Fruit fly (Drosophila melanogaster) whole organism, embryonic: Measurements from ENCODE around the gene CG12947.

ENCODE experiments used
- CG10543 ChIP-seq: fragments of 200-800 bp; sonication (Bioruptor generic); optimal IDR thresholded peaks from 3 replicates; lab custom pipeline; 2017; ENCODE audit warnings: missing biosample characterization, mild to moderate bottlenecking, missing genetic modification characterization, moderate library complexity
- CG11093 ChIP-seq: fragments of 200-800 bp; sonication (Bioruptor generic); IDR thresholded peaks from 3 replicates; pipeline ENCODE4 v1.3.6; 2022; ENCODE audit warnings: missing biosample characterization, missing genetic modification characterization
- CG11247 ChIP-seq: fragments of 200-800 bp; sonication (Bioruptor generic); IDR thresholded peaks from 2 replicates; pipeline ENCODE4 v1.3.6; 2022; ENCODE audit warnings: missing biosample characterization, missing genetic modification characterization
- CG12104 ChIP-seq: fragments of 200-800 bp; sonication (Bioruptor generic); optimal IDR thresholded peaks from 3 replicates; lab custom pipeline; 2016; ENCODE audit warnings: missing biosample characterization, missing genetic modification characterization
- CG12769 ChIP-seq: fragments of 200-800 bp; sonication (Bioruptor generic); optimal IDR thresholded peaks from 2 replicates; lab custom pipeline; 2019; ENCODE audit warnings: missing biosample characterization, mild to moderate bottlenecking, missing genetic modification characterization, moderate library complexity
- CG15601 ChIP-seq: fragments of 200-800 bp; sonication (Bioruptor generic); optimal IDR thresholded peaks from 3 replicates; lab custom pipeline; 2019; ENCODE audit warnings: missing biosample characterization, mild to moderate bottlenecking, missing genetic modification characterization, moderate library complexity
- CG17359 ChIP-seq: fragments of 200-800 bp; sonication (Bioruptor generic); optimal IDR thresholded peaks from 3 replicates; lab custom pipeline; 2018; ENCODE audit warnings: missing biosample characterization, mild to moderate bottlenecking, missing genetic modification characterization, moderate library complexity
- CG2120 ChIP-seq: fragments of 200-800 bp; sonication (Bioruptor generic); optimal IDR thresholded peaks from 3 replicates; lab custom pipeline; 2016; ENCODE audit warnings: missing biosample characterization, missing genetic modification characterization
- CG2202 ChIP-seq: fragments of 200-800 bp; sonication (Bioruptor generic); optimal IDR thresholded peaks from 2 replicates; lab custom pipeline; 2018; ENCODE audit warnings: missing biosample characterization, mild to moderate bottlenecking, missing genetic modification characterization
- CG34376 ChIP-seq: fragments of 200-800 bp; sonication (Bioruptor generic); optimal IDR thresholded peaks from 2 replicates; lab custom pipeline; 2018; ENCODE audit warnings: missing biosample characterization, mild to moderate bottlenecking, missing genetic modification characterization
- CG43689 ChIP-seq: fragments of 200-800 bp; sonication (Bioruptor generic); IDR thresholded peaks from 2 replicates; pipeline ENCODE4 v1.3.6; 2022; ENCODE audit warnings: missing biosample characterization, missing genetic modification characterization
- CG4730 ChIP-seq: fragments of 200-800 bp; sonication (Bioruptor generic); IDR thresholded peaks from 2 replicates; pipeline ENCODE4 v1.3.6; 2022; ENCODE audit warnings: missing biosample characterization, missing genetic modification characterization
- CG4820 ChIP-seq: fragments of 200-800 bp; sonication (Bioruptor generic); optimal IDR thresholded peaks from 3 replicates; lab custom pipeline; 2016; ENCODE audit warnings: missing biosample characterization, missing genetic modification characterization
- CG6683 ChIP-seq: fragments of 200-800 bp; sonication (Bioruptor generic); optimal IDR thresholded peaks from 2 replicates; lab custom pipeline; 2017; ENCODE audit warnings: missing biosample characterization, mild to moderate bottlenecking, missing genetic modification characterization, missing genetic modification reagents
- CG6854 ChIP-seq: fragments of 200-800 bp; sonication (Bioruptor generic); optimal IDR thresholded peaks from 3 replicates; lab custom pipeline; 2017; ENCODE audit warnings: missing biosample characterization, mild to moderate bottlenecking, missing genetic modification characterization
- CG8924 ChIP-seq: fragments of 200-800 bp; optimal IDR thresholded peaks from 3 replicates; lab custom pipeline; 2019; ENCODE audit warnings: missing biosample characterization, mild to moderate bottlenecking, missing genetic modification characterization, moderate library complexity
- CG9437 ChIP-seq: fragments of 200-800 bp; sonication (Bioruptor generic); optimal IDR thresholded peaks from 2 replicates; lab custom pipeline; 2018; ENCODE audit warnings: missing biosample characterization, mild to moderate bottlenecking, missing genetic modification characterization
- CG9797 ChIP-seq: fragments of 200-800 bp; sonication (Bioruptor generic); optimal IDR thresholded peaks from 3 replicates; lab custom pipeline; 2018; ENCODE audit warnings: missing biosample characterization, mild to moderate bottlenecking, missing genetic modification characterization
- CG9876 ChIP-seq: fragments of 200-800 bp; sonication (Bioruptor generic); optimal IDR thresholded peaks from 2 replicates; lab custom pipeline; 2016; ENCODE audit warnings: missing biosample characterization, missing genetic modification characterization
- CkIIα-i1 ChIP-seq: fragments of 200-800 bp; sonication (Bioruptor generic); IDR thresholded peaks from 2 replicates; pipeline ENCODE4 v1.3.6; 2022; ENCODE audit warnings: missing biosample characterization, missing genetic modification characterization
- CrebB ChIP-seq: fragments of 200-800 bp; sonication (Bioruptor generic); optimal IDR thresholded peaks from 3 replicates; lab custom pipeline; 2018; ENCODE audit warnings: missing biosample characterization, mild to moderate bottlenecking, missing genetic modification characterization
- Dbx ChIP-seq: fragments of 200-800 bp; sonication (Bioruptor generic); IDR thresholded peaks from 3 replicates; pipeline ENCODE4 v1.3.6; 2022; ENCODE audit warnings: missing biosample characterization, missing genetic modification characterization
- Ets97D ChIP-seq: fragments of 200-800 bp; sonication (Bioruptor generic); optimal IDR thresholded peaks from 3 replicates; lab custom pipeline; 2016; ENCODE audit warnings: missing biosample characterization, missing genetic modification characterization
- Fer3 ChIP-seq: fragments of 200-800 bp; sonication (Bioruptor generic); optimal IDR thresholded peaks from 2 replicates; lab custom pipeline; 2018; ENCODE audit warnings: missing biosample characterization, mild to moderate bottlenecking, missing genetic modification characterization, moderate library complexity
- Gug ChIP-seq: fragments of 200-800 bp; sonication (Bioruptor generic); IDR thresholded peaks from 4 replicates; pipeline ENCODE4 v1.3.6; 2022; ENCODE audit warnings: missing biosample characterization, missing genetic modification characterization
- H2.0 ChIP-seq: fragments of 200-800 bp; sonication (Bioruptor generic); IDR thresholded peaks from 2 replicates; pipeline ENCODE4 v1.3.6; 2022; ENCODE audit warnings: missing biosample characterization, missing genetic modification characterization
- Med ChIP-seq: fragments of 200-800 bp; sonication (Bioruptor generic); peaks from one replicate; lab custom pipeline; 2016; ENCODE audit warnings: missing biosample characterization, missing genetic modification characterization, mild to moderate bottlenecking, inconsistent platforms, moderate library complexity
- Mes4 ChIP-seq: fragments of 200-800 bp; sonication (Bioruptor generic); optimal IDR thresholded peaks from 2 replicates; lab custom pipeline; 2016; ENCODE audit warnings: missing biosample characterization, missing genetic modification characterization
- Myb ChIP-seq: fragments of 200-800 bp; sonication (Bioruptor generic); optimal IDR thresholded peaks from 2 replicates; lab custom pipeline; 2016; ENCODE audit warnings: missing biosample characterization, missing genetic modification characterization
- Six4 ChIP-seq: fragments of 200-800 bp; sonication (Bioruptor generic); optimal IDR thresholded peaks from 2 replicates; lab custom pipeline; 2016; ENCODE audit warnings: missing biosample characterization, missing genetic modification characterization
- Tbp ChIP-seq: fragments of >200 bp; optimal IDR thresholded peaks from 2 replicates; lab custom pipeline; 2018; ENCODE audit warnings: missing biosample characterization, missing genetic modification characterization
- Trl ChIP-seq, 3 experiments: fragments of >200 bp in 2 of 3; fragments of 200-800 bp in 1 of 3; sonication (Bioruptor generic) in 1 of 3; optimal IDR thresholded peaks; 2 replicates in 1 of 3; 3 replicates in 2 of 3; lab custom pipeline; 2016 to 2017; ENCODE audit warnings: missing biosample characterization in 1 of 3, missing genetic modification characterization in 1 of 3
- bab2 ChIP-seq: fragments of 200-800 bp; sonication (Bioruptor generic); optimal IDR thresholded peaks from 2 replicates; lab custom pipeline; 2016; ENCODE audit warnings: missing biosample characterization, missing genetic modification characterization
- cato ChIP-seq: fragments of 200-800 bp; sonication (Bioruptor generic); optimal IDR thresholded peaks from 2 replicates; lab custom pipeline; 2016; ENCODE audit warnings: missing biosample characterization, missing genetic modification characterization, borderline replicate concordance
- caup ChIP-seq: fragments of 200-800 bp; sonication (Bioruptor generic); optimal IDR thresholded peaks from 3 replicates; lab custom pipeline; 2017; ENCODE audit warnings: missing biosample characterization, mild to moderate bottlenecking, missing genetic modification characterization, moderate library complexity; ENCODE audit not compliant: severe bottlenecking
- croc ChIP-seq: fragments of 200-800 bp; sonication (Bioruptor generic); conservative IDR thresholded peaks from 3 replicates; pipeline ENCODE4 v1.3.6; 2022; ENCODE audit warnings: missing biosample characterization, missing genetic modification characterization
- crp ChIP-seq, 2 experiments: fragments of 200-800 bp; sonication (Bioruptor generic); optimal IDR thresholded peaks; 2 replicates in 1 of 2; 3 replicates in 1 of 2; lab custom pipeline; 2017; ENCODE audit warnings: missing biosample characterization in 2 of 2, missing genetic modification characterization in 2 of 2, mild to moderate bottlenecking in 1 of 2, moderate library complexity in 1 of 2
- grn ChIP-seq: fragments of 200-800 bp; sonication (Bioruptor generic); optimal IDR thresholded peaks from 3 replicates; lab custom pipeline; 2017; ENCODE audit warnings: missing biosample characterization, missing genetic modification characterization
- gsb ChIP-seq: fragments of 200-800 bp; sonication (Bioruptor generic); IDR thresholded peaks from 2 replicates; pipeline ENCODE4 v1.3.6; 2022; ENCODE audit warnings: missing biosample characterization, missing genetic modification characterization
- kay ChIP-seq: fragments of 200-800 bp; sonication (Bioruptor generic); optimal IDR thresholded peaks from 2 replicates; lab custom pipeline; 2016; ENCODE audit warnings: missing biosample characterization, missing genetic modification characterization
- nau ChIP-seq: fragments of 200-800 bp; sonication (Bioruptor generic); optimal IDR thresholded peaks from 3 replicates; lab custom pipeline; 2017; ENCODE audit warnings: missing biosample characterization, mild to moderate bottlenecking, missing genetic modification characterization, missing genetic modification reagents
- pan ChIP-seq, 4 experiments: fragments of >200 bp in 3 of 4; fragments of 200-800 bp in 1 of 4; sonication (Bioruptor generic) in 1 of 4; optimal IDR thresholded peaks in 3 of 4; IDR thresholded peaks in 1 of 4; 2 replicates each; pipeline versions ENCODE4 v1.3.6 to Lab custom; 2017 to 2022; ENCODE audit warnings: missing biosample characterization in 2 of 4, missing genetic modification characterization in 2 of 4, mixed read lengths in 1 of 4
- phol ChIP-seq: fragments of 200-800 bp; sonication (Bioruptor generic); optimal IDR thresholded peaks from 3 replicates; lab custom pipeline; 2018; ENCODE audit warnings: missing biosample characterization, mild to moderate bottlenecking, missing genetic modification characterization, moderate library complexity
- pita ChIP-seq: fragments of 200-800 bp; sonication (Bioruptor generic); optimal IDR thresholded peaks from 2 replicates; lab custom pipeline; 2017; ENCODE audit warnings: missing biosample characterization, mild to moderate bottlenecking, missing genetic modification characterization
- sim ChIP-seq: fragments of 200-800 bp; sonication (Bioruptor generic); IDR thresholded peaks from 2 replicates; pipeline ENCODE4 v1.3.6; 2022; ENCODE audit warnings: missing biosample characterization, missing genetic modification characterization
- slp2 ChIP-seq: fragments of 200-800 bp; sonication (Bioruptor generic); optimal IDR thresholded peaks from 2 replicates; lab custom pipeline; 2016; ENCODE audit warnings: missing biosample characterization, missing genetic modification characterization
- sna ChIP-seq: fragments of 200-800 bp; sonication (Bioruptor generic); IDR thresholded peaks from 2 replicates; pipeline ENCODE4 v1.3.6; 2022; ENCODE audit warnings: missing biosample characterization, missing genetic modification characterization; ENCODE audit not compliant: partially characterized antibody
- unc-4 ChIP-seq: fragments of 200-800 bp; sonication (Bioruptor generic); IDR thresholded peaks from 2 replicates; pipeline ENCODE4 v1.3.6; 2022; ENCODE audit warnings: missing biosample characterization, missing genetic modification characterization; ENCODE audit not compliant: partially characterized antibody
- wek ChIP-seq: fragments of 200-800 bp; sonication (Bioruptor generic); optimal IDR thresholded peaks from 3 replicates; lab custom pipeline; 2018; ENCODE audit warnings: missing biosample characterization, mild to moderate bottlenecking, missing genetic modification characterization, moderate library complexity

Gene CG12947

DNA sequence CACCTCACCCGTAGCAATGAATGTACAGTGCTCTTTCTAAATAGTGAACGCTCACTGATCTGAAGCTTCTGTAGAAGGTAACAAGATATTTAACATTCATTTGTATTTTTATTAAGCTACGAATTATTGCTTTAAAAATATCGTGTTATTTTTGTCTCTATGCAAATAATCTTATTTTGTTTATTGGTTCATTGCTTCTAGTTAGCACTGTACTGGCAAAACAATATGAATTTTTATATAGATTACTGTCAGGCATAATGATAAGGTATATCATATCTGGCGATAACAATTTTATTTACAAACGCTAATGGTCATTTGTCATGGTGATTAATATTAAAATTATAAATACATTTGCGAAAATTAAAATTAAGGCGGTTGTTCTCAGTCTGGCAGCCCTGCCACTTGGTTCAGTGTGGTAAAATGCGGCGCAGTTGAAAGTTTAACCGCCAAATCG lies 8.3 kb upstream of the CG12947 start, which contains the start of gene CG9471 (continued):
- TF ChIP-seq unc-4 (GFP tag; lab: Robert Waterston, UW): no peak
- TF ChIP-seq CG9797: no peak
- peak; percentile 80 for TF ChIP-seq croc (GFP tag; lab: Robert Waterston, UW)
- peak; percentile 88 for TF ChIP-seq Six4 (GFP tag; lab: Kevin White, UChicago)
- TF ChIP-seq grn (GFP tag; lab: Kevin White, UChicago): peak; percentile 82
- peak; percentile 83 for TF ChIP-seq Mes4
- TF ChIP-seq wek: peak; percentile 73
- peak; percentile 87 for TF ChIP-seq nau
- TF ChIP-seq CG15601 (tag; lab: Kevin White, UChicago): peak; percentile 87
- peak; percentile 89 for TF ChIP-seq slp2
- peak; percentile 83 for TF ChIP-seq cato (GFP tag; lab: Kevin White, UChicago)
- peak; percentile 85 for TF ChIP-seq CG6854 (GFP tag; lab: Kevin White, UChicago)
- peak; percentile 87 for TF ChIP-seq caup (GFP tag; lab: Kevin White, UChicago)
- peak; percentile 89 for TF ChIP-seq phol (tag; lab: Kevin White, UChicago)
- TF ChIP-seq Med (GFP tag; lab: Kevin White, UChicago): peak; percentile 96
- peak; percentile 89 for TF ChIP-seq Gug (GFP tag; lab: Robert Waterston, UW)
- peak; percentile 90 for TF ChIP-seq CG11247
- peak; percentile 80 for TF ChIP-seq gsb
- TF ChIP-seq CG12104 (GFP tag; lab: Kevin White, UChicago): peak; percentile 85
- TF ChIP-seq CG10543 (GFP tag; lab: Kevin White, UChicago): peak; percentile 94
- TF ChIP-seq Myb: peak; percentile 74
- peak; percentile 89 for TF ChIP-seq CG4820
- peak; percentile 91 for TF ChIP-seq Dbx (GFP tag; lab: Robert Waterston, UW)
- peak; percentile 85 for TF ChIP-seq CG6683 (GFP tag; lab: Kevin White, UChicago)
- TF ChIP-seq crp (GFP tag; optimal IDR thresholded peaks at IDR 0.05; lab: Kevin White, UChicago): peak in 1 of 2 experiments; percentile 38
- no peak for TF ChIP-seq CkIIα-i1 (GFP tag; lab: Robert Waterston, UW)
- peak; percentile 86 for TF ChIP-seq CG43689
- TF ChIP-seq pan (optimal IDR thresholded peaks at IDR 0.05; lab: Kevin White, UChicago): no peak
- TF ChIP-seq pan (GFP tag; optimal IDR thresholded peaks at IDR 0.05 in 1 of 2, IDR thresholded peaks at IDR 0.05 in 1 of 2): peak in 1 of 2 experiments; percentile 95
- TF ChIP-seq CG2202 (tag; lab: Kevin White, UChicago): peak; percentile 76
- peak; percentile 93 for TF ChIP-seq CG8924
- TF ChIP-seq CG11093: peak; percentile 88
- peak; percentile 82 for TF ChIP-seq CG9437 (GFP tag; lab: Kevin White, UChicago)
- TF ChIP-seq pita (GFP tag; lab: Kevin White, UChicago): no peak
- TF ChIP-seq CrebB (tag; lab: Kevin White, UChicago): peak; percentile 88
- TF ChIP-seq Fer3 (tag; lab: Kevin White, UChicago): peak; percentile 94
- TF ChIP-seq Trl (optimal IDR thresholded peaks at IDR 0.05; lab: Kevin White, UChicago): no peak
- TF ChIP-seq Trl (GFP tag; optimal IDR thresholded peaks at IDR 0.05; lab: Kevin White, UChicago): peak; percentile 93
- peak; percentile 70 for TF ChIP-seq Ets97D
- TF ChIP-seq CG9876 (GFP tag; lab: Kevin White, UChicago): peak; percentile 79
- peak; percentile 87 for TF ChIP-seq CG34376
- peak; percentile 80 for TF ChIP-seq kay (GFP tag; lab: Kevin White, UChicago)
- peak; percentile 73 for TF ChIP-seq sim (GFP tag; lab: Robert Waterston, UW)
- peak; percentile 96 for TF ChIP-seq CG2120 (GFP tag; lab: Kevin White, UChicago)
- TF ChIP-seq Tbp (GFP tag; lab: Kevin White, UChicago): no peak
- TF ChIP-seq H2.0 (GFP tag; lab: Robert Waterston, UW): peak; percentile 93
- TF ChIP-seq CG17359 (tag; lab: Kevin White, UChicago): peak; percentile 92
- TF ChIP-seq CG12769 (tag; lab: Kevin White, UChicago): peak; percentile 92
- peak; percentile 89 for TF ChIP-seq CG4730 (GFP tag; lab: Robert Waterston, UW)
- TF ChIP-seq bab2 (GFP tag; lab: Kevin White, UChicago): peak; percentile 87
- no peak for TF ChIP-seq sna (GFP tag; lab: Robert Waterston, UW)
